Worm (Caenorhabditis elegans): Measurements from ENCODE around the gene mtp-18.
A peak's percentile ranks its signal among the peaks of the same experiment; 100 is the strongest.

mtp-18 gene

ce11 chrX:6169252-6169651 lies 37.0 kb downstream of the mtp-18 start, which contains the start of gene T25B2.2:
Gene T25B2.2 (plus strand): TSS chrX:6169643.
- TF ChIP-seq fos-1 (tag; optimal IDR thresholded peaks at IDR 0.05) (no peak), nfya-1 (tag; optimal IDR thresholded peaks at IDR 0.05; ENCODE audit: insufficient read depth) (no peak), unc-62 (GFP tag; optimal IDR thresholded peaks at IDR 0.05) (no peak), lin-15B (tag; optimal IDR thresholded peaks at IDR 0.05) (no peak), hmg-11 (tag; optimal IDR thresholded peaks at IDR 0.05) (no peak), nhr-77 (tag; optimal IDR thresholded peaks at IDR 0.05) (no peak), snpc-4 (tag; optimal IDR thresholded peaks at IDR 0.05) (no peak), lsy-12 (tag; optimal IDR thresholded peaks at IDR 0.05) (no peak), pqm-1 (tag; optimal IDR thresholded peaks at IDR 0.05) (peak; percentile 42), mdl-1 (tag; optimal IDR thresholded peaks at IDR 0.05) (no peak), nhr-25 (tag; optimal IDR thresholded peaks at IDR 0.05) (no peak), elt-3 (tag; optimal IDR thresholded peaks at IDR 0.05) (no peak), aly-2 (tag; optimal IDR thresholded peaks at IDR 0.05) (no peak), fkh-10 (GFP tag; optimal IDR thresholded peaks at IDR 0.05) (no peak), elt-2 (tag; optimal IDR thresholded peaks at IDR 0.05) (peak; percentile 86)

- TF ChIP-seq fkh-10 (GFP tag; optimal IDR thresholded peaks at IDR 0.05): no peak
- TF ChIP-seq mdl-1 (tag; optimal IDR thresholded peaks at IDR 0.05): no peak
- no peak for TF ChIP-seq nhr-28 (tag; optimal IDR thresholded peaks at IDR 0.05)
- peak; percentile 61 for TF ChIP-seq elt-2 (tag; optimal IDR thresholded peaks at IDR 0.05)
- TF ChIP-seq lsy-12 (tag; optimal IDR thresholded peaks at IDR 0.05): no peak
- no peak for TF ChIP-seq nhr-77 (tag; optimal IDR thresholded peaks at IDR 0.05)
- TF ChIP-seq skn-1 (tag; optimal IDR thresholded peaks at IDR 0.05): no peak
Measured at ce11 chrX:6167376-6167775, 38.8 kb downstream of the mtp-18 start.

ce11 chrX:6162037-6162436 lies 44.2 kb downstream of the mtp-18 start:
- TF ChIP-seq ztf-4 (tag; optimal IDR thresholded peaks at IDR 0.05): no peak
- no peak for TF ChIP-seq nhr-77 (tag; optimal IDR thresholded peaks at IDR 0.05)
- no peak for TF ChIP-seq daf-12 (tag; optimal IDR thresholded peaks at IDR 0.05)
- no peak for TF ChIP-seq nhr-43 (tag; optimal IDR thresholded peaks at IDR 0.05; ENCODE audit: poor library complexity, severe bottlenecking)
- TF ChIP-seq snpc-4 (tag; optimal IDR thresholded peaks at IDR 0.05): no peak
- TF ChIP-seq hmg-11 (tag; optimal IDR thresholded peaks at IDR 0.05): no peak
- TF ChIP-seq nfya-1 (tag; optimal IDR thresholded peaks at IDR 0.05; ENCODE audit: insufficient read depth): peak; percentile 47
- no peak for TF ChIP-seq nhr-23 (tag; optimal IDR thresholded peaks at IDR 0.05)
- TF ChIP-seq aly-2 (tag; optimal IDR thresholded peaks at IDR 0.05): no peak

ce11 chrX:6160427-6160826 lies 45.8 kb downstream of the mtp-18 start, which contains the start of gene odd-2:
Gene odd-2 (minus strand): TSS chrX:6160527.
- TF ChIP-seq nhr-76 (tag; optimal IDR thresholded peaks at IDR 0.05) (no peak), snpc-4 (tag; optimal IDR thresholded peaks at IDR 0.05) (no peak), nhr-237 (tag; optimal IDR thresholded peaks at IDR 0.05) (no peak), zag-1 (tag; optimal IDR thresholded peaks at IDR 0.05) (no peak), ztf-11 (tag; optimal IDR thresholded peaks at IDR 0.05) (no peak), nfya-1 (tag; optimal IDR thresholded peaks at IDR 0.05; ENCODE audit: insufficient read depth) (no peak), jun-1 (tag; optimal IDR thresholded peaks at IDR 0.05) (no peak), ceh-9 (tag; optimal IDR thresholded peaks at IDR 0.05) (no peak), nhr-77 (tag; optimal IDR thresholded peaks at IDR 0.05) (no peak), eor-1 (tag; optimal IDR thresholded peaks at IDR 0.05) (no peak), fos-1 (tag; optimal IDR thresholded peaks at IDR 0.05) (no peak), nhr-25 (tag; optimal IDR thresholded peaks at IDR 0.05) (no peak), fkh-10 (GFP tag; optimal IDR thresholded peaks at IDR 0.05) (no peak), nhr-67 (tag; optimal IDR thresholded peaks at IDR 0.05) (no peak), mml-1 (tag; optimal IDR thresholded peaks at IDR 0.05) (no peak), tbx-2 (tag; optimal IDR thresholded peaks at IDR 0.05) (no peak), daf-12 (tag; optimal IDR thresholded peaks at IDR 0.05) (no peak)

ce11 chrX:6159562-6159961 lies 46.6 kb downstream of the mtp-18 start:
- no peak for TF ChIP-seq elt-3 (tag; optimal IDR thresholded peaks at IDR 0.05)
- no peak for TF ChIP-seq nhr-67 (tag; optimal IDR thresholded peaks at IDR 0.05)
- no peak for TF ChIP-seq skn-1 (tag; optimal IDR thresholded peaks at IDR 0.05)
- TF ChIP-seq mml-1 (tag; optimal IDR thresholded peaks at IDR 0.05): no peak
- TF ChIP-seq pha-4 (tag; optimal IDR thresholded peaks at IDR 0.05): no peak
- no peak for TF ChIP-seq zag-1 (tag; optimal IDR thresholded peaks at IDR 0.05)
- no peak for TF ChIP-seq hmg-11 (tag; optimal IDR thresholded peaks at IDR 0.05)
- no peak for TF ChIP-seq ceh-16 (tag; optimal IDR thresholded peaks at IDR 0.05)
- no peak for TF ChIP-seq eor-1 (tag; optimal IDR thresholded peaks at IDR 0.05)
- no peak for TF ChIP-seq ceh-9 (tag; optimal IDR thresholded peaks at IDR 0.05)
- no peak for TF ChIP-seq egl-5 (tag; optimal IDR thresholded peaks at IDR 0.05)
- TF ChIP-seq fkh-2 (tag; optimal IDR thresholded peaks at IDR 0.05): no peak
- TF ChIP-seq unc-62 (GFP tag; optimal IDR thresholded peaks at IDR 0.05): no peak
- no peak for TF ChIP-seq sea-2 (GFP tag; optimal IDR thresholded peaks at IDR 0.05)
- TF ChIP-seq lin-39 (tag; optimal IDR thresholded peaks at IDR 0.05): no peak
- TF ChIP-seq tbx-2 (tag; optimal IDR thresholded peaks at IDR 0.05): no peak
- TF ChIP-seq nhr-43 (tag; optimal IDR thresholded peaks at IDR 0.05; ENCODE audit: poor library complexity, severe bottlenecking): no peak
- no peak for TF ChIP-seq nhr-25 (tag; optimal IDR thresholded peaks at IDR 0.05)
- TF ChIP-seq pqm-1 (tag; optimal IDR thresholded peaks at IDR 0.05): no peak
